Fruit fly (Drosophila melanogaster): ENCODE results near the gene dos.

Gene dos

DNA sequence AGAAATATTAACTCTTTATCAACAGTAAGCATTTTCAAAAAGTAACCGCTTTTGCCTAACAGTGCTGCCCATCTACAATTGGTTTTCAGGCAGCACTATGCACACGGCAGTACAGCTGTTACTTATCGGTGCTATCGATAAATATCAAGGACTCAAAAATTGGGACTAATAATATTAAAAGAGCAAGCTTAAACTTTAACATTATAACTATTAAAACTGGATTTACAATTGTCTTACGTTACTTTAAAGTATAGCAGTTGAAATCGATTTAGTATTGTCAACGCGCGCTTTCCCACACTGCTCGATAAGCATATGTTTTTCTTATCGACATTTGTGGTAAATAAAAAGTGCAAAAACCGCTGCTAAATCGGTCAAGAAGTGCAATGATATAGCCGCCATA lies 42.2 kb downstream of the dos start, which contains the start of the genes CG42245 and MEP-1 (continued):
- peak; percentile 26 for TF ChIP-seq MTF-1 (GFP tag; optimal IDR thresholded peaks at IDR 0.05; ENCODE audit: borderline replicate concordance)
- no peak for TF ChIP-seq CG2129 (GFP tag; IDR thresholded peaks at IDR 0.05; ENCODE audit: partially characterized antibody)
- no peak for TF ChIP-seq CG5180 (GFP tag; optimal IDR thresholded peaks at IDR 0.05)
- no peak for TF ChIP-seq CG4404 (GFP tag; IDR thresholded peaks at IDR 0.05)
- peak; percentile 49 for TF ChIP-seq Blimp-1 (GFP tag; optimal IDR thresholded peaks at IDR 0.05)
- TF ChIP-seq al (GFP tag; IDR thresholded peaks at IDR 0.05) = no peak
- TF ChIP-seq ewg (GFP tag; optimal IDR thresholded peaks at IDR 0.05) = no peak
- TF ChIP-seq Atf6 (GFP tag; IDR thresholded peaks at IDR 0.05) = no peak
- TF ChIP-seq fd64A (GFP tag; optimal IDR thresholded peaks at IDR 0.05) = no peak
- no peak for TF ChIP-seq E2f1 (GFP tag; IDR thresholded peaks at IDR 0.05)
- TF ChIP-seq CG11456 (GFP tag; IDR thresholded peaks at IDR 0.05) = no peak
- TF ChIP-seq chinmo (GFP tag; IDR thresholded peaks at IDR 0.05; ENCODE audit: partially characterized antibody) = peak; percentile 58; the same call in 1 of the 4 replicates
- peak; percentile 72 for TF ChIP-seq CG13624 (GFP tag; optimal IDR thresholded peaks at IDR 0.05)
- no peak for TF ChIP-seq toy (GFP tag; IDR thresholded peaks at IDR 0.05)
- peak; percentile 7 for TF ChIP-seq luna (GFP tag; optimal IDR thresholded peaks at IDR 0.05)
- TF ChIP-seq CG10543 (GFP tag; optimal IDR thresholded peaks at IDR 0.05) = peak; percentile 45
- no peak for TF ChIP-seq wdn (GFP tag; IDR thresholded peaks at IDR 0.05)
- TF ChIP-seq wor (GFP tag; IDR thresholded peaks at IDR 0.05) = no peak
- peak; percentile 26 to 55 for TF ChIP-seq Hr51 (GFP tag; optimal IDR thresholded peaks at IDR 0.05)
- no peak for TF ChIP-seq slou (GFP tag; optimal IDR thresholded peaks at IDR 0.05)
- TF ChIP-seq ken (GFP tag; IDR thresholded peaks at IDR 0.05) = no peak
- no peak for TF ChIP-seq Dip2 (GFP tag; IDR thresholded peaks at IDR 0.05)
- no peak for TF ChIP-seq CG14965 (GFP tag; optimal IDR thresholded peaks at IDR 0.05; ENCODE audit: borderline replicate concordance)
- TF ChIP-seq CG31441 (GFP tag; IDR thresholded peaks at IDR 0.05) = no peak
- TF ChIP-seq cwo (GFP tag; optimal IDR thresholded peaks at IDR 0.05) = no peak
- TF ChIP-seq pfk (GFP tag; optimal IDR thresholded peaks at IDR 0.05) = no peak
- no peak for TF ChIP-seq CG11560 (tag; IDR thresholded peaks at IDR 0.05)
- peak; percentile 30 for TF ChIP-seq Sox100B (GFP tag; optimal IDR thresholded peaks at IDR 0.05)
- TF ChIP-seq CG2875 (GFP tag; optimal IDR thresholded peaks at IDR 0.05) = no peak
- TF ChIP-seq Eip74EF (GFP tag; optimal IDR thresholded peaks at IDR 0.05) = no peak
- TF ChIP-seq Xrp1 (GFP tag; IDR thresholded peaks at IDR 0.05) = peak; percentile 41; the same call in 1 of the 2 replicates
- peak; percentile 6 for TF ChIP-seq CG8089 (GFP tag; optimal IDR thresholded peaks at IDR 0.05)
- TF ChIP-seq Nf-YB (GFP tag; optimal IDR thresholded peaks at IDR 0.05) = no peak
- no peak for TF ChIP-seq Fer1 (GFP tag; optimal IDR thresholded peaks at IDR 0.05)
- no peak for TF ChIP-seq Lpt (GFP tag; optimal IDR thresholded peaks at IDR 0.05)
- no peak for TF ChIP-seq CG3838 (GFP tag; optimal IDR thresholded peaks at IDR 0.05)
- TF ChIP-seq CHES-1-like (GFP tag; optimal IDR thresholded peaks at IDR 0.05) = peak; percentile 41
- no peak for TF ChIP-seq CG32772 (GFP tag; IDR thresholded peaks at IDR 0.05)
- peak; percentile 34 for TF ChIP-seq CG17359 (tag; optimal IDR thresholded peaks at IDR 0.05)
- TF ChIP-seq C15 (GFP tag; IDR thresholded peaks at IDR 0.05) = no peak
- peak; percentile 53 for TF ChIP-seq NC2β (GFP tag; optimal IDR thresholded peaks at IDR 0.05)
- peak; percentile 17 for TF ChIP-seq CG10209 (GFP tag; optimal IDR thresholded peaks at IDR 0.05)
- peak; percentile 57 for TF ChIP-seq CG12942 (GFP tag; optimal IDR thresholded peaks at IDR 0.05)
- TF ChIP-seq CG1233 (GFP tag; optimal IDR thresholded peaks at IDR 0.05) = peak; percentile 21
- TF ChIP-seq Asciz (GFP tag; optimal IDR thresholded peaks at IDR 0.05) = peak; percentile 14
- TF ChIP-seq grau (tag; optimal IDR thresholded peaks at IDR 0.05) = peak; percentile 55
- TF ChIP-seq CG18599 (GFP tag; optimal IDR thresholded peaks at IDR 0.05) = peak; percentile 58
- TF ChIP-seq CG30431 (GFP tag; optimal IDR thresholded peaks at IDR 0.05) = no peak
- no peak for TF ChIP-seq zf30C (GFP tag; optimal IDR thresholded peaks at IDR 0.05)
- TF ChIP-seq CG14050 (GFP tag; IDR thresholded peaks at IDR 0.05) = no peak
- no peak for TF ChIP-seq Gsc (GFP tag; IDR thresholded peaks at IDR 0.05)
